Worm (Caenorhabditis elegans) whole organism, midembryonic: ENCODE results near the gene B0507.3.

ENCODE experiments used
- cog-1 ChIP-seq: sonication (generic microtip); optimal IDR thresholded peaks from 2 replicates; lab custom pipeline; 2016; ENCODE audit warnings: missing genetic modification characterization, missing compliant biosample characterization
- flt-1 ChIP-seq: fragments of 200-800 bp; sonication (Bioruptor generic); IDR thresholded peaks from 2 replicates; pipeline ENCODE4 v1.3.6; 2022; ENCODE audit warnings: missing genetic modification characterization, missing compliant biosample characterization
- tab-1 ChIP-seq: fragments of 200-800 bp; sonication (Bioruptor generic); IDR thresholded peaks from 2 replicates; pipeline ENCODE4 v1.3.6; 2022; ENCODE audit warnings: missing genetic modification characterization, missing compliant biosample characterization
- ztf-23 ChIP-seq: fragments of 200-800 bp; sonication (Bioruptor generic); IDR thresholded peaks from 2 replicates; pipeline ENCODE4 v1.3.6; 2022; ENCODE audit warnings: missing genetic modification reagents, missing genetic modification characterization, missing compliant biosample characterization
- ztf-29 ChIP-seq: fragments of 200-800 bp; sonication (Bioruptor generic); IDR thresholded peaks from 2 replicates; pipeline ENCODE4 v1.3.6; 2022; ENCODE audit warnings: missing genetic modification reagents, missing genetic modification characterization, missing compliant biosample characterization

ce11 chrV:8736369-8736768, 32.3 kb upstream of the B0507.3 start, which contains the start of gene ZC196.3:
- no peak for TF ChIP-seq tab-1 (GFP tag; lab: Robert Waterston, UW)
- no peak for TF ChIP-seq ztf-29 (GFP tag; lab: Robert Waterston, UW)
- TF ChIP-seq flt-1 = no peak
- TF ChIP-seq cog-1 (tag; lab: Kevin White, UChicago) = no peak
- no peak for TF ChIP-seq ztf-23 (GFP tag; lab: Robert Waterston, UW)
